Worm (Caenorhabditis elegans) whole organism, L4 larva: ENCODE data around the gene F35H8.12.

ENCODE experiments used
- F44E2.7 ChIP-seq: fragments of 200-800 bp; sonication (Bioruptor generic); IDR thresholded peaks from 2 replicates; pipeline ENCODE4 v2.1.2; 2022; ENCODE audit warnings: missing genetic modification characterization, missing compliant biosample characterization
- ceh-44 ChIP-seq: fragments of 200-800 bp; sonication (Bioruptor generic); IDR thresholded peaks from 2 replicates; pipeline ENCODE4 v1.3.6; 2022; ENCODE audit warnings: missing genetic modification reagents, missing genetic modification characterization, missing compliant biosample characterization
- ceh-82 ChIP-seq: sonication (generic microtip); optimal IDR thresholded peaks from 2 replicates; lab custom pipeline; 2017; ENCODE audit warnings: missing biosample characterization, missing genetic modification characterization
- daf-16 ChIP-seq, 3 experiments: sonication (generic microtip); optimal IDR thresholded peaks; 2 replicates each; lab custom pipeline; 2016 to 2017; ENCODE audit warnings: missing genetic modification characterization in 3 of 3, missing genetic modification reagents in 3 of 3, mild to moderate bottlenecking in 2 of 3, missing compliant biosample characterization in 2 of 3, missing biosample characterization in 1 of 3, moderate library complexity in 1 of 3
- lin-13 ChIP-seq: fragments of 150-350 bp; optimal IDR thresholded peaks from 2 replicates; lab custom pipeline; 2014; ENCODE audit warnings: missing biosample characterization, missing genetic modification reagents, missing genetic modification characterization
- lin-29 ChIP-seq: fragments of 200-800 bp; sonication (Bioruptor generic); IDR thresholded peaks from 2 replicates; pipeline ENCODE4 v1.3.6; 2022; ENCODE audit warnings: missing genetic modification reagents, missing genetic modification characterization, missing compliant biosample characterization
- nhr-6 ChIP-seq: fragments of 150-350 bp; optimal IDR thresholded peaks from 2 replicates; lab custom pipeline; 2014; ENCODE audit warnings: missing biosample characterization, missing genetic modification characterization
- snpc-4 ChIP-seq: fragments of 150-350 bp; optimal IDR thresholded peaks from 2 replicates; lab custom pipeline; 2014; ENCODE audit warnings: missing biosample characterization, missing genetic modification characterization

ce11 chrII:9551536-9551935, at the start of gene F35H8.12:
- TF ChIP-seq lin-13 (GFP tag; lab: Kevin White, UChicago) (no peak), ceh-82 (tag; lab: Kevin White, UChicago) (no peak), F44E2.7 (no peak), ceh-44 (no peak), daf-16 (GFP tag; optimal IDR thresholded peaks at IDR 0.05; lab: Kevin White, UChicago) (no peak), daf-16 (tag; optimal IDR thresholded peaks at IDR 0.05; lab: Kevin White, UChicago) (no peak), lin-29 (no peak), nhr-6 (tag; lab: Kevin White, UChicago) (no peak), snpc-4 (tag; lab: Kevin White, UChicago) (no peak)
